Worm (Caenorhabditis elegans) whole organism, L1 larva: ENCODE measurements around the gene mat-2.

Experiments used
- C04F5.9 ChIP-seq: sonication (generic microtip); optimal IDR thresholded peaks from 2 replicates; lab custom pipeline; 2016; ENCODE audit warnings: missing genetic modification characterization, missing compliant biosample characterization
- F16B12.6 ChIP-seq: fragments of 150-350 bp; optimal IDR thresholded peaks from 2 replicates; lab custom pipeline; 2014; ENCODE audit warnings: missing biosample characterization, missing genetic modification characterization
- aha-1 ChIP-seq: fragments of 150-350 bp; optimal IDR thresholded peaks from 2 replicates; lab custom pipeline; 2014; ENCODE audit warnings: missing biosample characterization, missing genetic modification characterization
- aly-2 ChIP-seq: fragments of 150-350 bp; optimal IDR thresholded peaks from 2 replicates; lab custom pipeline; 2014; ENCODE audit warnings: missing biosample characterization, missing genetic modification characterization
- ceh-63 ChIP-seq: fragments of 200-800 bp; sonication (Bioruptor generic); optimal IDR thresholded peaks from 2 replicates; lab custom pipeline; 2018; ENCODE audit warnings: mild to moderate bottlenecking, missing genetic modification characterization, missing compliant biosample characterization
- ceh-8 ChIP-seq: fragments of 200-800 bp; sonication (Bioruptor generic); optimal IDR thresholded peaks from 2 replicates; lab custom pipeline; 2018; ENCODE audit warnings: mild to moderate bottlenecking, missing genetic modification characterization, moderate library complexity, missing compliant biosample characterization
- ceh-82 ChIP-seq, 3 experiments: fragments of 150-350 bp in 1 of 3; sonication (generic microtip) in 2 of 3; optimal IDR thresholded peaks; 2 replicates each; lab custom pipeline; 2014 to 2017; ENCODE audit warnings: missing biosample characterization in 3 of 3, missing genetic modification characterization in 3 of 3
- ceh-88 ChIP-seq: fragments of 200-800 bp; sonication (Bioruptor generic); IDR thresholded peaks from 2 replicates; pipeline ENCODE4 v1.3.6; 2022; ENCODE audit warnings: missing genetic modification characterization, missing compliant biosample characterization
- ces-1 ChIP-seq: fragments of 150-350 bp; optimal IDR thresholded peaks from 2 replicates; lab custom pipeline; 2014; ENCODE audit warnings: missing biosample characterization, missing genetic modification reagents, missing genetic modification characterization
- dpl-1 ChIP-seq, 3 experiments: fragments of 150-350 bp in 2 of 3; sonication (generic microtip) in 1 of 3; optimal IDR thresholded peaks; 2 replicates each; lab custom pipeline; 2014 to 2017; ENCODE audit warnings: missing biosample characterization in 3 of 3, missing genetic modification characterization in 3 of 3, missing genetic modification reagents in 3 of 3
- dsc-1 ChIP-seq: sonication (generic microtip); optimal IDR thresholded peaks from 2 replicates; lab custom pipeline; 2016; ENCODE audit warnings: mild to moderate bottlenecking, missing genetic modification characterization, missing compliant biosample characterization
- efl-1 ChIP-seq, 4 experiments: fragments of 150-350 bp; optimal IDR thresholded peaks in 3 of 4; peaks in 1 of 4; 1 replicate in 1 of 4; 2 replicates in 3 of 4; lab custom pipeline; 2014; ENCODE audit warnings: missing biosample characterization in 2 of 4, missing genetic modification characterization in 2 of 4, missing genetic modification reagents in 2 of 4
- egl-13 ChIP-seq: sonication (generic microtip); optimal IDR thresholded peaks from 2 replicates; lab custom pipeline; 2016; ENCODE audit warnings: missing genotype, missing genetic modification reagents, missing genetic modification characterization, missing compliant biosample characterization
- egl-27 ChIP-seq, 2 experiments: fragments of 150-350 bp in 1 of 2; sonication (generic microtip); optimal IDR thresholded peaks; 3 replicates each; lab custom pipeline; 2017 to 2018; ENCODE audit warnings: missing biosample characterization in 2 of 2, missing genetic modification characterization in 2 of 2, missing genetic modification reagents in 2 of 2
- elt-2 ChIP-seq: sonication (generic microtip); optimal IDR thresholded peaks from 2 replicates; lab custom pipeline; 2016; ENCODE audit warnings: missing genetic modification characterization, mild to moderate bottlenecking, inconsistent platforms, missing compliant biosample characterization, missing genetic modification reagents
- elt-3 ChIP-seq, 6 experiments: fragments of 150-350 bp in 1 of 6; sonication (generic microtip); optimal IDR thresholded peaks; 2 replicates each; lab custom pipeline; 2017 to 2018; ENCODE audit warnings: missing biosample characterization in 6 of 6, missing genetic modification characterization in 6 of 6, inconsistent platforms in 1 of 6
- fkh-10 ChIP-seq: sonication (generic microtip); optimal IDR thresholded peaks from 2 replicates; lab custom pipeline; 2017; ENCODE audit warnings: missing biosample characterization, missing genetic modification reagents, missing genetic modification characterization
- fos-1 ChIP-seq: fragments of 150-350 bp; optimal IDR thresholded peaks from 2 replicates; lab custom pipeline; 2014; ENCODE audit warnings: missing biosample characterization, missing genetic modification characterization
- hlh-17 ChIP-seq: fragments of 200-800 bp; sonication (Bioruptor generic); optimal IDR thresholded peaks from 2 replicates; lab custom pipeline; 2018; ENCODE audit warnings: missing genetic modification characterization, mild to moderate bottlenecking, missing compliant biosample characterization, moderate library complexity, borderline replicate concordance
- irx-1 ChIP-seq: sonication (generic microtip); optimal IDR thresholded peaks from 2 replicates; lab custom pipeline; 2016; ENCODE audit warnings: missing genetic modification characterization, missing compliant biosample characterization
- jun-1 ChIP-seq: fragments of 150-350 bp; optimal IDR thresholded peaks from 2 replicates; lab custom pipeline; 2014; ENCODE audit warnings: missing biosample characterization, missing genetic modification reagents, missing genetic modification characterization
- lin-13 ChIP-seq: fragments of 150-350 bp; optimal IDR thresholded peaks from 2 replicates; lab custom pipeline; 2014; ENCODE audit warnings: missing biosample characterization, missing genetic modification reagents, missing genetic modification characterization
- lin-15B ChIP-seq: fragments of 150-350 bp; sonication (generic microtip); optimal IDR thresholded peaks from 3 replicates; lab custom pipeline; 2014; ENCODE audit warnings: missing biosample characterization, missing genetic modification characterization
- lin-35 ChIP-seq, 2 experiments: fragments of 150-350 bp; optimal IDR thresholded peaks; 2 replicates each; lab custom pipeline; 2014; ENCODE audit warnings: missing biosample characterization in 2 of 2, missing genetic modification characterization in 2 of 2, missing genetic modification reagents in 2 of 2
- lir-3 ChIP-seq: sonication (generic microtip); optimal IDR thresholded peaks from 2 replicates; lab custom pipeline; 2016; ENCODE audit warnings: mild to moderate bottlenecking, missing genetic modification characterization, moderate library complexity, missing compliant biosample characterization; ENCODE audit not compliant: poor library complexity
- lsy-2 ChIP-seq, 2 experiments: fragments of 150-350 bp; optimal IDR thresholded peaks; 2 replicates each; lab custom pipeline; 2014; ENCODE audit warnings: missing biosample characterization in 2 of 2, missing genetic modification characterization in 2 of 2
- mab-9 ChIP-seq: fragments of 200-800 bp; sonication (Bioruptor generic); IDR thresholded peaks from 2 replicates; pipeline ENCODE4 v1.3.6; 2022; ENCODE audit warnings: missing genetic modification reagents, missing genetic modification characterization, missing compliant biosample characterization
- mep-1 ChIP-seq: fragments of 150-350 bp; optimal IDR thresholded peaks from 2 replicates; lab custom pipeline; 2014; ENCODE audit warnings: missing biosample characterization, missing genetic modification characterization
- nhr-11 ChIP-seq: fragments of 150-350 bp; optimal IDR thresholded peaks from 2 replicates; lab custom pipeline; 2014; ENCODE audit warnings: missing biosample characterization, missing genetic modification characterization
- nhr-12 ChIP-seq: sonication (generic microtip); optimal IDR thresholded peaks from 2 replicates; lab custom pipeline; 2017; ENCODE audit warnings: missing biosample characterization, missing genetic modification characterization
- nhr-19 ChIP-seq: fragments of 200-800 bp; sonication (Bioruptor generic); conservative IDR thresholded peaks from 2 replicates; pipeline ENCODE4 v1.3.6; 2022; ENCODE audit warnings: missing genetic modification characterization, missing compliant biosample characterization
- nhr-237 ChIP-seq: fragments of 150-350 bp; optimal IDR thresholded peaks from 2 replicates; lab custom pipeline; 2014; ENCODE audit warnings: missing biosample characterization, missing genetic modification characterization
- nhr-71 ChIP-seq: sonication (generic microtip); optimal IDR thresholded peaks from 2 replicates; lab custom pipeline; 2016; ENCODE audit warnings: mild to moderate bottlenecking, missing genetic modification characterization, moderate library complexity, missing compliant biosample characterization
- nhr-76 ChIP-seq: sonication (generic microtip); optimal IDR thresholded peaks from 2 replicates; lab custom pipeline; 2017; ENCODE audit warnings: missing biosample characterization, missing genetic modification characterization
- nhr-77 ChIP-seq: fragments of 150-350 bp; optimal IDR thresholded peaks from 2 replicates; lab custom pipeline; 2014; ENCODE audit warnings: missing biosample characterization, missing genetic modification characterization
- nhr-85 ChIP-seq: sonication (generic microtip); peaks from one replicate; lab custom pipeline; 2016; ENCODE audit warnings: missing genetic modification characterization, inconsistent platforms, missing compliant biosample characterization
- pag-3 ChIP-seq: sonication (generic microtip); optimal IDR thresholded peaks from 2 replicates; lab custom pipeline; 2017; ENCODE audit warnings: missing genetic modification characterization, mild to moderate bottlenecking, missing compliant biosample characterization, antibody characterized with exemption, borderline replicate concordance; ENCODE audit not compliant: insufficient read depth
- pqm-1 ChIP-seq: sonication (generic microtip); optimal IDR thresholded peaks from 3 replicates; lab custom pipeline; 2017; ENCODE audit warnings: missing biosample characterization, missing genetic modification characterization
- rnt-1 ChIP-seq: sonication (generic microtip); optimal IDR thresholded peaks from 2 replicates; lab custom pipeline; 2016; ENCODE audit warnings: mild to moderate bottlenecking, missing genetic modification characterization, moderate library complexity, missing compliant biosample characterization
- snpc-4 ChIP-seq: fragments of 150-350 bp; optimal IDR thresholded peaks from 2 replicates; lab custom pipeline; 2014; ENCODE audit warnings: missing biosample characterization, missing genetic modification characterization
- snu-23 ChIP-seq: sonication (generic microtip); optimal IDR thresholded peaks from 2 replicates; lab custom pipeline; 2016; ENCODE audit warnings: missing genetic modification characterization, missing compliant biosample characterization
- sptf-1 ChIP-seq: fragments of 150-350 bp; optimal IDR thresholded peaks from 2 replicates; lab custom pipeline; 2014; ENCODE audit warnings: missing biosample characterization, missing genetic modification characterization
- sup-37 ChIP-seq: fragments of 200-800 bp; sonication (Bioruptor generic); optimal IDR thresholded peaks from 2 replicates; lab custom pipeline; 2018; ENCODE audit warnings: mild to moderate bottlenecking, missing genetic modification characterization, missing compliant biosample characterization
- swsn-7 ChIP-seq: sonication (generic microtip); optimal IDR thresholded peaks from 2 replicates; lab custom pipeline; 2016; ENCODE audit warnings: missing genetic modification characterization, missing compliant biosample characterization
- tlp-1 ChIP-seq: fragments of 150-350 bp; optimal IDR thresholded peaks from 2 replicates; lab custom pipeline; 2014; ENCODE audit warnings: missing biosample characterization, missing genetic modification characterization
- unc-30 ChIP-seq: sonication (generic microtip); optimal IDR thresholded peaks from 2 replicates; lab custom pipeline; 2017; ENCODE audit warnings: missing biosample characterization, missing genetic modification characterization
- unc-86 ChIP-seq: sonication (generic microtip); optimal IDR thresholded peaks from 2 replicates; lab custom pipeline; 2016; ENCODE audit warnings: missing genetic modification characterization, missing compliant biosample characterization
- unc-98 ChIP-seq: fragments of 200-800 bp; sonication (Bioruptor generic); IDR thresholded peaks from 2 replicates; pipeline ENCODE4 v1.3.6; 2022; ENCODE audit warnings: missing genetic modification characterization, missing compliant biosample characterization
- vab-15 ChIP-seq: sonication (generic microtip); optimal IDR thresholded peaks from 2 replicates; lab custom pipeline; 2017; ENCODE audit warnings: missing genotype, mild to moderate bottlenecking, missing genetic modification characterization, missing compliant biosample characterization
- zag-1 ChIP-seq: fragments of 150-350 bp; optimal IDR thresholded peaks from 2 replicates; lab custom pipeline; 2014; ENCODE audit warnings: missing biosample characterization, missing genetic modification characterization
- zip-4 ChIP-seq: fragments of 200-800 bp; sonication (Bioruptor generic); optimal IDR thresholded peaks from 2 replicates; lab custom pipeline; 2018; ENCODE audit warnings: mild to moderate bottlenecking, missing genetic modification characterization, moderate library complexity, missing compliant biosample characterization
- ztf-11 ChIP-seq, 2 experiments: sonication (generic microtip); optimal IDR thresholded peaks; 2 replicates each; lab custom pipeline; 2016 to 2017; ENCODE audit warnings: missing genetic modification characterization in 2 of 2, missing biosample characterization in 1 of 2, missing compliant biosample characterization in 1 of 2
- ztf-4 ChIP-seq: fragments of 150-350 bp; optimal IDR thresholded peaks from 2 replicates; lab custom pipeline; 2014; ENCODE audit warnings: missing biosample characterization, missing genetic modification characterization

mat-2 gene

DNA sequence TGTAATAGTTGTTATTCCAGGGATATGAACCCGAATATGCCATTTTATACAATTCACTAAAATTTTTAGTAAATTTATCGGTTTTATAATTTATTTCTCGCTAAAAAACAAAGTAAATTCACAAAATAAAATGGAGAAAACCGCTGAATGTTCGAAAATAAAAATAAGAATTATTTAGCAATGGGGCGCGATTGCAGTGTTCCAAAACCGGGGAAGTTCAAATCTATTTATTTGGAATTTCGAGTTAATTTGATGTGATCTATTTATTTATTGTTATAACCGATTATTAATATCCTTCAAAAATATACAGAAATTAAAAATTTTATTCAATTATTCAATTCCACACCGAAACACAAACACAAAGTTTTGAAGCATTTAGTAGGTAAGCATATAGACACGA is 20.0 kb downstream of the mat-2 start, which contains the start of gene F40F8.11 (continued):
- TF ChIP-seq dpl-1 (GFP tag; optimal IDR thresholded peaks at IDR 0.05; lab: Kevin White, UChicago) (peak; percentile 80 to 91 (median 88)), unc-86 (tag; lab: Kevin White, UChicago) (peak; percentile 3), ztf-4 (tag; lab: Kevin White, UChicago) (no peak), efl-1 (optimal IDR thresholded peaks at IDR 0.05; lab: Kevin White, UChicago) (peak; percentile 49 to 88), efl-1 (GFP tag; optimal IDR thresholded peaks at IDR 0.05 in 1 of 2; lab: Kevin White, UChicago) (peak; percentile 90 to 99), ceh-63 (GFP tag; lab: Kevin White, UChicago) (no peak), egl-27 (tag; optimal IDR thresholded peaks at IDR 0.05; lab: Kevin White, UChicago) (no peak), dsc-1 (peak; percentile 30), nhr-11 (no peak), nhr-12 (no peak), sptf-1 (no peak), snpc-4 (tag; lab: Kevin White, UChicago) (no peak), nhr-85 (tag; lab: Kevin White, UChicago) (peak; percentile 76), ces-1 (no peak), nhr-19 (GFP tag; lab: Robert Waterston, UW) (peak; percentile 28; the same call in 1 of the 2 replicates), lir-3 (tag; lab: Kevin White, UChicago) (peak; percentile 2), C04F5.9 (no peak), lin-15B (tag; lab: Kevin White, UChicago) (no peak), irx-1 (tag; lab: Kevin White, UChicago) (no peak), ceh-8 (GFP tag; lab: Kevin White, UChicago) (no peak), nhr-71 (tag; lab: Kevin White, UChicago) (peak; percentile 59), lin-35 (GFP tag; optimal IDR thresholded peaks at IDR 0.05; lab: Kevin White, UChicago) (peak; percentile 89 to 95), pqm-1 (tag; lab: Kevin White, UChicago) (no peak), jun-1 (no peak), elt-3 (tag; optimal IDR thresholded peaks at IDR 0.05; lab: Kevin White, UChicago) (no peak), rnt-1 (peak; percentile 24), unc-98 (no peak), lsy-2 (tag; optimal IDR thresholded peaks at IDR 0.05; lab: Kevin White, UChicago) (peak; percentile 66 to 78), nhr-76 (tag; lab: Kevin White, UChicago) (no peak), swsn-7 (tag; lab: Kevin White, UChicago) (peak; percentile 20), lin-13 (no peak), sup-37 (GFP tag; lab: Kevin White, UChicago) (no peak), ztf-11 (tag; optimal IDR thresholded peaks at IDR 0.05; lab: Kevin White, UChicago) (no peak), F16B12.6 (tag; lab: Kevin White, UChicago) (no peak), pag-3 (no peak), unc-30 (tag; lab: Kevin White, UChicago) (no peak), egl-13 (tag; lab: Kevin White, UChicago) (no peak), fkh-10 (GFP tag; lab: Kevin White, UChicago) (no peak), tlp-1 (no peak), fos-1 (no peak), nhr-77 (tag; lab: Kevin White, UChicago) (no peak), mab-9 (GFP tag; lab: Robert Waterston, UW) (no peak), aly-2 (no peak), ceh-88 (GFP tag; lab: Robert Waterston, UW) (no peak), ceh-82 (tag; optimal IDR thresholded peaks at IDR 0.05; lab: Kevin White, UChicago) (peak in 1 of 3 experiments; percentile 11), hlh-17 (GFP tag; lab: Kevin White, UChicago) (no peak), vab-15 (no peak), zag-1 (no peak), zip-4 (GFP tag; lab: Kevin White, UChicago) (no peak), mep-1 (peak; percentile 56), snu-23 (GFP tag; lab: Kevin White, UChicago) (peak; percentile 55), elt-2 (tag; lab: Kevin White, UChicago) (peak; percentile 22), aha-1 (tag; lab: Kevin White, UChicago) (no peak), nhr-237 (tag; lab: Kevin White, UChicago) (no peak)
